Fruit fly (Drosophila melanogaster) whole organism, embryonic: Measurements from ENCODE around the gene H.

Experiments used
- Atf3 ChIP-seq: fragments of 200-800 bp; sonication (Bioruptor generic); optimal IDR thresholded peaks from 3 replicates; lab custom pipeline; 2016; ENCODE audit warnings: missing biosample characterization, missing genetic modification characterization
- BEAF-32 ChIP-seq: fragments of 200-800 bp; sonication (Bioruptor generic); optimal IDR thresholded peaks from 3 replicates; lab custom pipeline; 2017; ENCODE audit warnings: missing biosample characterization, missing genetic modification characterization, mild to moderate bottlenecking, moderate library complexity, missing genetic modification reagents
- CG12744 ChIP-seq: fragments of 200-800 bp; sonication (Bioruptor generic); optimal IDR thresholded peaks from 2 replicates; lab custom pipeline; 2016; ENCODE audit warnings: missing biosample characterization, missing genetic modification characterization
- CG15073 ChIP-seq: fragments of 200-800 bp; sonication (Bioruptor generic); optimal IDR thresholded peaks from 2 replicates; lab custom pipeline; 2016; ENCODE audit warnings: missing biosample characterization, missing genetic modification characterization
- CG15269 ChIP-seq: fragments of 200-800 bp; sonication (Bioruptor generic); optimal IDR thresholded peaks from 2 replicates; lab custom pipeline; 2018; ENCODE audit warnings: missing biosample characterization, mild to moderate bottlenecking, missing genetic modification characterization, moderate library complexity
- CG15696 ChIP-seq: fragments of 200-800 bp; sonication (Bioruptor generic); optimal IDR thresholded peaks from 2 replicates; lab custom pipeline; 2019; ENCODE audit warnings: missing biosample characterization, mild to moderate bottlenecking, missing genetic modification characterization, moderate library complexity
- CG17385 ChIP-seq: fragments of 200-800 bp; sonication (Bioruptor generic); optimal IDR thresholded peaks from 3 replicates; lab custom pipeline; 2018; ENCODE audit warnings: missing biosample characterization, mild to moderate bottlenecking, missing genetic modification characterization
- CG17829 ChIP-seq: fragments of 200-800 bp; optimal IDR thresholded peaks from 2 replicates; lab custom pipeline; 2019; ENCODE audit warnings: missing biosample characterization, mild to moderate bottlenecking, missing genetic modification characterization, moderate library complexity
- CG18262 ChIP-seq: fragments of 200-800 bp; optimal IDR thresholded peaks from 3 replicates; lab custom pipeline; 2019; ENCODE audit warnings: missing biosample characterization, mild to moderate bottlenecking, missing genetic modification characterization, moderate library complexity
- CG2129 ChIP-seq: fragments of 200-800 bp; sonication (Bioruptor generic); IDR thresholded peaks from 2 replicates; pipeline ENCODE4 v1.3.6; 2022; ENCODE audit warnings: missing biosample characterization, missing genetic modification characterization; ENCODE audit not compliant: partially characterized antibody
- CG2202 ChIP-seq: fragments of 200-800 bp; sonication (Bioruptor generic); optimal IDR thresholded peaks from 2 replicates; lab custom pipeline; 2018; ENCODE audit warnings: missing biosample characterization, mild to moderate bottlenecking, missing genetic modification characterization
- CG2712 ChIP-seq: fragments of 200-800 bp; optimal IDR thresholded peaks from 3 replicates; lab custom pipeline; 2019; ENCODE audit warnings: missing biosample characterization, mild to moderate bottlenecking, missing genetic modification characterization, moderate library complexity
- CG31224 ChIP-seq: fragments of 200-800 bp; sonication (Bioruptor generic); IDR thresholded peaks from 2 replicates; pipeline ENCODE4 v1.3.6; 2022; ENCODE audit warnings: missing biosample characterization, missing genetic modification characterization
- CG3163 ChIP-seq: fragments of 200-800 bp; sonication (Bioruptor generic); optimal IDR thresholded peaks from 3 replicates; lab custom pipeline; 2016; ENCODE audit warnings: missing biosample characterization, missing genetic modification characterization
- CG32767 ChIP-seq: fragments of 200-800 bp; sonication (Bioruptor generic); IDR thresholded peaks from 2 replicates; pipeline ENCODE4 v1.3.6; 2022; ENCODE audit warnings: missing biosample characterization, missing genetic modification characterization
- CG34224 ChIP-seq: fragments of 200-800 bp; sonication (Bioruptor generic); IDR thresholded peaks from 3 replicates; pipeline ENCODE4 v1.3.6; 2022; ENCODE audit warnings: missing biosample characterization, missing genetic modification characterization; ENCODE audit not compliant: partially characterized antibody
- CG4424 ChIP-seq: fragments of 200-800 bp; sonication (Bioruptor generic); optimal IDR thresholded peaks from 3 replicates; lab custom pipeline; 2016; ENCODE audit warnings: missing biosample characterization, missing genetic modification characterization
- CG5180 ChIP-seq: fragments of 200-800 bp; sonication (Bioruptor generic); optimal IDR thresholded peaks from 3 replicates; lab custom pipeline; 2017; ENCODE audit warnings: missing biosample characterization, missing genetic modification characterization, mild to moderate bottlenecking, moderate library complexity, missing genetic modification reagents
- CG6689 ChIP-seq: fragments of 200-800 bp; sonication (Bioruptor generic); IDR thresholded peaks from 2 replicates; pipeline ENCODE4 v1.3.6; 2022; ENCODE audit warnings: missing biosample characterization, missing genetic modification characterization
- CG7372 ChIP-seq: fragments of 200-800 bp; sonication (Bioruptor generic); IDR thresholded peaks from 2 replicates; pipeline ENCODE4 v1.3.6; 2022; ENCODE audit warnings: missing biosample characterization, missing genetic modification characterization
- CG7839 ChIP-seq: fragments of 200-800 bp; sonication (Bioruptor generic); optimal IDR thresholded peaks from 3 replicates; lab custom pipeline; 2018; ENCODE audit warnings: missing biosample characterization, mild to moderate bottlenecking, missing genetic modification characterization, moderate library complexity
- CG8359 ChIP-seq: fragments of 200-800 bp; sonication (Bioruptor generic); optimal IDR thresholded peaks from 2 replicates; lab custom pipeline; 2017; ENCODE audit warnings: missing biosample characterization, mild to moderate bottlenecking, missing genetic modification characterization, borderline replicate concordance
- CkIIα-i1 ChIP-seq: fragments of 200-800 bp; sonication (Bioruptor generic); IDR thresholded peaks from 2 replicates; pipeline ENCODE4 v1.3.6; 2022; ENCODE audit warnings: missing biosample characterization, missing genetic modification characterization
- Dad ChIP-seq: fragments of 200-800 bp; sonication (Bioruptor generic); optimal IDR thresholded peaks from 3 replicates; lab custom pipeline; 2016; ENCODE audit warnings: missing biosample characterization, missing genetic modification characterization
- Ets97D ChIP-seq: fragments of 200-800 bp; sonication (Bioruptor generic); optimal IDR thresholded peaks from 3 replicates; lab custom pipeline; 2016; ENCODE audit warnings: missing biosample characterization, missing genetic modification characterization
- HmgD ChIP-seq: fragments of 200-800 bp; sonication (Bioruptor generic); optimal IDR thresholded peaks from 3 replicates; lab custom pipeline; 2016; ENCODE audit warnings: missing biosample characterization, missing genetic modification characterization
- Hr3 ChIP-seq: fragments of 200-800 bp; sonication (Bioruptor generic); optimal IDR thresholded peaks from 3 replicates; lab custom pipeline; 2016; ENCODE audit warnings: missing biosample characterization, missing genetic modification characterization
- Hr51 ChIP-seq, 2 experiments: fragments of 200-800 bp; sonication (Bioruptor generic); optimal IDR thresholded peaks; 2 replicates in 1 of 2; 3 replicates in 1 of 2; lab custom pipeline; 2016 to 2018; ENCODE audit warnings: missing biosample characterization in 2 of 2, missing genetic modification characterization in 2 of 2, mild to moderate bottlenecking in 1 of 2, moderate library complexity in 1 of 2
- Six4 ChIP-seq: fragments of 200-800 bp; sonication (Bioruptor generic); optimal IDR thresholded peaks from 2 replicates; lab custom pipeline; 2016; ENCODE audit warnings: missing biosample characterization, missing genetic modification characterization
- abd-A ChIP-seq: fragments of 200-800 bp; sonication (Bioruptor generic); optimal IDR thresholded peaks from 3 replicates; lab custom pipeline; 2019; ENCODE audit warnings: missing biosample characterization, mild to moderate bottlenecking, missing genetic modification characterization, moderate library complexity
- amos ChIP-seq: fragments of 200-800 bp; sonication (Bioruptor generic); IDR thresholded peaks from 2 replicates; pipeline ENCODE4 v1.3.6; 2022; ENCODE audit warnings: missing biosample characterization, missing genetic modification characterization; ENCODE audit not compliant: partially characterized antibody
- br ChIP-seq: fragments of >200 bp; optimal IDR thresholded peaks from 2 replicates; lab custom pipeline; 2017
- disco-r ChIP-seq: fragments of 200-800 bp; sonication (Bioruptor generic); optimal IDR thresholded peaks from 2 replicates; lab custom pipeline; 2016; ENCODE audit warnings: missing biosample characterization, missing genetic modification characterization
- dmrt11E ChIP-seq: fragments of 200-800 bp; sonication (Bioruptor generic); optimal IDR thresholded peaks from 3 replicates; lab custom pipeline; 2018; ENCODE audit warnings: missing biosample characterization, mild to moderate bottlenecking, missing genetic modification characterization, moderate library complexity
- dmrt99B ChIP-seq: fragments of 200-800 bp; sonication (Bioruptor generic); optimal IDR thresholded peaks from 2 replicates; lab custom pipeline; 2018; ENCODE audit warnings: missing biosample characterization, mild to moderate bottlenecking, missing genetic modification characterization, moderate library complexity
- fru ChIP-seq: fragments of >200 bp; optimal IDR thresholded peaks from 2 replicates; lab custom pipeline; 2017
- gce ChIP-seq: fragments of 200-800 bp; sonication (Bioruptor generic); IDR thresholded peaks from 3 replicates; pipeline ENCODE4 v1.3.6; 2022; ENCODE audit warnings: missing biosample characterization, missing genetic modification characterization
- gcm2 ChIP-seq: fragments of 200-800 bp; sonication (Bioruptor generic); optimal IDR thresholded peaks from 2 replicates; lab custom pipeline; 2016; ENCODE audit warnings: missing biosample characterization, missing genetic modification characterization
- gsb ChIP-seq: fragments of 200-800 bp; sonication (Bioruptor generic); IDR thresholded peaks from 2 replicates; pipeline ENCODE4 v1.3.6; 2022; ENCODE audit warnings: missing biosample characterization, missing genetic modification characterization
- hb ChIP-seq: fragments of 200-800 bp; sonication (Bioruptor generic); IDR thresholded peaks from 3 replicates; pipeline ENCODE4 v1.3.6; 2022; ENCODE audit warnings: missing biosample characterization, missing genetic modification characterization; ENCODE audit not compliant: partially characterized antibody
- hkb ChIP-seq, 2 experiments: fragments of 200-800 bp in 1 of 2; fragments of >200 bp in 1 of 2; sonication (Bioruptor generic) in 1 of 2; IDR thresholded peaks in 1 of 2; optimal IDR thresholded peaks in 1 of 2; 2 replicates each; pipeline versions ENCODE4 v1.3.6 to Lab custom; 2017 to 2022; ENCODE audit warnings: missing biosample characterization in 1 of 2, missing genetic modification characterization in 1 of 2
- ken ChIP-seq: fragments of 200-800 bp; sonication (Bioruptor generic); IDR thresholded peaks from 3 replicates; pipeline ENCODE4 v1.3.6; 2022; ENCODE audit warnings: missing biosample characterization, missing genetic modification characterization
- pho ChIP-seq: fragments of 200-800 bp; sonication (Bioruptor generic); optimal IDR thresholded peaks from 2 replicates; lab custom pipeline; 2016; ENCODE audit warnings: missing biosample characterization, missing genetic modification characterization
- pnt ChIP-seq: fragments of 200-800 bp; sonication (Bioruptor generic); optimal IDR thresholded peaks from 3 replicates; lab custom pipeline; 2016; ENCODE audit warnings: missing biosample characterization, missing genetic modification characterization
- sisA ChIP-seq: fragments of 200-800 bp; sonication (Bioruptor generic); IDR thresholded peaks from 2 replicates; pipeline ENCODE4 v1.3.6; 2022; ENCODE audit warnings: missing biosample characterization, missing genetic modification characterization
- slbo ChIP-seq: fragments of 200-800 bp; sonication (Bioruptor generic); IDR thresholded peaks from 2 replicates; pipeline ENCODE4 v1.3.6; 2022; ENCODE audit warnings: missing biosample characterization, missing genetic modification characterization
- so ChIP-seq: fragments of 200-800 bp; sonication (Bioruptor generic); IDR thresholded peaks from 3 replicates; pipeline ENCODE4 v1.3.6; 2022; ENCODE audit warnings: missing biosample characterization, missing genetic modification characterization
- sob ChIP-seq: fragments of 200-800 bp; sonication (Bioruptor generic); IDR thresholded peaks from 2 replicates; pipeline ENCODE4 v1.3.6; 2022; ENCODE audit warnings: missing biosample characterization, missing genetic modification characterization
- tin ChIP-seq: fragments of 200-800 bp; sonication (Bioruptor generic); optimal IDR thresholded peaks from 3 replicates; lab custom pipeline; 2016; ENCODE audit warnings: missing biosample characterization, missing genetic modification characterization
- vnd ChIP-seq: fragments of 200-800 bp; sonication (Bioruptor generic); IDR thresholded peaks from 3 replicates; pipeline ENCODE4 v1.3.6; 2022; ENCODE audit warnings: missing biosample characterization, missing genetic modification characterization; ENCODE audit not compliant: partially characterized antibody

The H gene

DNA sequence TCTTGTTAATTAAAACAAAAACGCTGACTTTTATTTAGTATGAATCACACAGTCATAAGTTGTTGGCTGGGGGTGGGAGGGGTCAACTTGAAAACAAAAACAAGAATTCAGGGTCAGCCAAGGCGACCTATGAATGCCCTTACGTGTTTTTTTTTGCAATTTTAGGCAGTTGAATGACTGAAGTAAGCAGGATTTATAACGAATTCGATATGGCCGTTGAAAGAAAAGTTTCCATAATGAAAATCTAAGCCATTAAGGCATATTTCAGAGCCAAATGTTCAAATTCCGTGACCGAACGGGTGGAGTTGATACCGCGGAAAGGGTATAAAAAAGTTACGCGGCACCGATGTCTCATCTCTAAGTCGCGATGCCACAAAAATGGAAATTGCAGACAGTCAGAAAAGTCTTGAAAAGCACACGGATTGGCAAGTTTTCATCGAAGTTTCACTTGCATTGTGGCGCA, 12.3 kb downstream of the H start (continued):
- no peak for TF ChIP-seq HmgD (GFP tag; lab: Kevin White, UChicago)
- TF ChIP-seq amos (GFP tag; lab: Robert Waterston, UW), result no peak
- TF ChIP-seq Dad (GFP tag; lab: Kevin White, UChicago), result peak; percentile 61
- peak; percentile 69; the same call in 2 of the 3 replicates for TF ChIP-seq ken (GFP tag; lab: Robert Waterston, UW)
- TF ChIP-seq Hr51 (GFP tag; optimal IDR thresholded peaks at IDR 0.05; lab: Kevin White, UChicago), result peak in 1 of 2 experiments; percentile 55
- no peak for TF ChIP-seq gcm2 (GFP tag; lab: Kevin White, UChicago)
- TF ChIP-seq tin (GFP tag; lab: Kevin White, UChicago), result peak; percentile 63
- TF ChIP-seq CG5180, result no peak
- TF ChIP-seq Atf3, result peak; percentile 50
- TF ChIP-seq pho (GFP tag; lab: Kevin White, UChicago), result peak; percentile 63
- TF ChIP-seq CG2129 (GFP tag; lab: Robert Waterston, UW), result no peak
- peak; percentile 78; the same call in 2 of the 3 replicates for TF ChIP-seq so
- TF ChIP-seq CG34224 (GFP tag; lab: Robert Waterston, UW), result no peak
- TF ChIP-seq sob (GFP tag; lab: Robert Waterston, UW), result peak; percentile 73
- TF ChIP-seq pnt (GFP tag; lab: Kevin White, UChicago), result peak; percentile 44
- peak; percentile 66 for TF ChIP-seq Hr3 (GFP tag; lab: Kevin White, UChicago)
- no peak for TF ChIP-seq CG15269
- no peak for TF ChIP-seq CG2712 (tag; lab: Kevin White, UChicago)
- TF ChIP-seq CG17385 (GFP tag; lab: Kevin White, UChicago), result no peak
- TF ChIP-seq Six4, result peak; percentile 72
- TF ChIP-seq gsb (GFP tag; lab: Robert Waterston, UW), result 0 out of 2 replicates have a peak, but pooled peaks have one; percentile 33
- TF ChIP-seq abd-A (tag; lab: Kevin White, UChicago), result no peak
- no peak for TF ChIP-seq CG12744
- TF ChIP-seq Ets97D (GFP tag; lab: Kevin White, UChicago), result peak; percentile 25
- no peak for TF ChIP-seq fru (lab: Kevin White, UChicago)
- peak; percentile 21 for TF ChIP-seq CG3163 (GFP tag; lab: Kevin White, UChicago)
- no peak for TF ChIP-seq CG8359 (GFP tag; lab: Kevin White, UChicago)
- TF ChIP-seq slbo (GFP tag; lab: Robert Waterston, UW), result peak; percentile 73
- TF ChIP-seq gce (GFP tag; lab: Robert Waterston, UW), result peak; percentile 66; the same call in 1 of the 3 replicates
- TF ChIP-seq CG31224, result peak; percentile 47; the same call in 1 of the 2 replicates
- peak; percentile 32 for TF ChIP-seq CG2202 (tag; lab: Kevin White, UChicago)
- no peak for TF ChIP-seq CG32767 (GFP tag; lab: Robert Waterston, UW)
- TF ChIP-seq CG7372 (GFP tag; lab: Robert Waterston, UW), result peak; percentile 53; the same call in 1 of the 2 replicates
- TF ChIP-seq hkb (optimal IDR thresholded peaks at IDR 0.05; lab: Kevin White, UChicago), result no peak
- TF ChIP-seq hkb (GFP tag; IDR thresholded peaks at IDR 0.05; lab: Robert Waterston, UW), result peak; percentile 74
- TF ChIP-seq dmrt99B, result no peak
- peak; percentile 34 for TF ChIP-seq CG17829
- TF ChIP-seq CG7839, result no peak
- TF ChIP-seq sisA (GFP tag; lab: Robert Waterston, UW), result peak; percentile 70
- no peak for TF ChIP-seq br
- TF ChIP-seq CG15696 (tag; lab: Kevin White, UChicago), result peak; percentile 35
- no peak for TF ChIP-seq CkIIα-i1 (GFP tag; lab: Robert Waterston, UW)
- no peak for TF ChIP-seq hb
- TF ChIP-seq vnd (GFP tag; lab: Robert Waterston, UW), result no peak
- peak; percentile 67 for TF ChIP-seq disco-r (GFP tag; lab: Kevin White, UChicago)
- TF ChIP-seq CG18262 (tag; lab: Kevin White, UChicago), result no peak
- TF ChIP-seq CG4424 (GFP tag; lab: Kevin White, UChicago), result peak; percentile 77
- TF ChIP-seq BEAF-32, result no peak
- no peak for TF ChIP-seq CG15073 (GFP tag; lab: Kevin White, UChicago)
- TF ChIP-seq CG6689 (GFP tag; lab: Robert Waterston, UW), result peak; percentile 59; the same call in 1 of the 2 replicates
- TF ChIP-seq dmrt11E, result peak; percentile 63
